Fruit fly (Drosophila melanogaster) whole organism, prepupa: Measurements from ENCODE around the gene CG6282.
A peak's percentile ranks its signal among the peaks of the same experiment; 100 is the strongest.

Experiments
- Blimp-1 ChIP-seq: fragments of 200-800 bp; sonication (Bioruptor generic); optimal IDR thresholded peaks from 3 replicates; lab custom pipeline; 2017; ENCODE audit warnings: missing biosample characterization, missing genetic modification characterization, mild to moderate bottlenecking, moderate library complexity, missing genetic modification reagents
- CG11294 ChIP-seq: fragments of 200-800 bp; sonication (Bioruptor generic); IDR thresholded peaks from 2 replicates; pipeline ENCODE4 v1.3.6; 2022; ENCODE audit warnings: missing biosample characterization, missing genetic modification characterization
- CG15336 ChIP-seq: fragments of 200-800 bp; sonication (Bioruptor generic); IDR thresholded peaks from 2 replicates; pipeline ENCODE4 v1.3.6; 2022; ENCODE audit warnings: missing biosample characterization, missing genetic modification characterization
- CG6808 ChIP-seq: fragments of 200-800 bp; sonication (Bioruptor generic); optimal IDR thresholded peaks from 3 replicates; lab custom pipeline; 2017; ENCODE audit warnings: missing biosample characterization, missing genetic modification characterization, mild to moderate bottlenecking, moderate library complexity, missing genetic modification reagents
- CG6854 ChIP-seq: fragments of 200-800 bp; sonication (Bioruptor generic); optimal IDR thresholded peaks from 2 replicates; lab custom pipeline; 2017; ENCODE audit warnings: missing biosample characterization, mild to moderate bottlenecking, missing genetic modification characterization
- Gug ChIP-seq: fragments of 200-800 bp; sonication (Bioruptor generic); IDR thresholded peaks from 2 replicates; pipeline ENCODE4 v1.3.6; 2022; ENCODE audit warnings: missing biosample characterization, missing genetic modification characterization
- Met ChIP-seq: fragments of 200-800 bp; sonication (Bioruptor generic); optimal IDR thresholded peaks from 3 replicates; lab custom pipeline; 2016; ENCODE audit warnings: missing biosample characterization, missing genetic modification characterization
- Sox15 ChIP-seq: fragments of 200-800 bp; sonication (Bioruptor generic); optimal IDR thresholded peaks from 3 replicates; lab custom pipeline; 2016; ENCODE audit warnings: missing biosample characterization, missing genetic modification characterization
- cyc ChIP-seq: fragments of 200-800 bp; sonication (Bioruptor generic); optimal IDR thresholded peaks from 3 replicates; lab custom pipeline; 2016; ENCODE audit warnings: missing biosample characterization, missing genetic modification characterization
- dac ChIP-seq: fragments of 200-800 bp; sonication (Bioruptor generic); optimal IDR thresholded peaks from 2 replicates; lab custom pipeline; 2017; ENCODE audit warnings: missing biosample characterization, mild to moderate bottlenecking, missing genetic modification characterization
- fd59A ChIP-seq: fragments of 200-800 bp; sonication (Bioruptor generic); optimal IDR thresholded peaks from 2 replicates; lab custom pipeline; 2017; ENCODE audit warnings: missing biosample characterization, mild to moderate bottlenecking, missing genetic modification characterization, missing genetic modification reagents
- lz ChIP-seq: fragments of 200-800 bp; sonication (Bioruptor generic); optimal IDR thresholded peaks from 3 replicates; lab custom pipeline; 2016; ENCODE audit warnings: missing biosample characterization, missing genetic modification characterization
- ss ChIP-seq, 2 experiments: fragments of 200-800 bp; sonication (Bioruptor generic); optimal IDR thresholded peaks; 2 replicates in 1 of 2; 3 replicates in 1 of 2; lab custom pipeline; 2017 to 2018; ENCODE audit warnings: mild to moderate bottlenecking in 2 of 2, missing biosample characterization in 2 of 2, missing genetic modification characterization in 2 of 2, moderate library complexity in 1 of 2

dm6 chr3L:8600752-8601433 lies 3.6 kb upstream of the CG6282 start, which contains the start of the genes Nelf-E and RpL14:
- peak; percentile 93 for TF ChIP-seq lz
- peak; percentile 78 for TF ChIP-seq dac
- TF ChIP-seq Met (GFP tag; lab: Kevin White, UChicago), result peak; percentile 90
- peak; percentile 88 for TF ChIP-seq cyc (GFP tag; lab: Kevin White, UChicago)
- peak; percentile 82 for TF ChIP-seq Blimp-1 (GFP tag; lab: Kevin White, UChicago)
- TF ChIP-seq CG11294 (GFP tag; lab: Robert Waterston, UW), result peak; percentile 46; the same call in 1 of the 2 replicates
- peak; percentile 70 for TF ChIP-seq fd59A
- peak; percentile 76 for TF ChIP-seq CG6808 (GFP tag; lab: Kevin White, UChicago)
- TF ChIP-seq CG6854 (GFP tag; lab: Kevin White, UChicago), result peak; percentile 94
- TF ChIP-seq Sox15 (GFP tag; lab: Kevin White, UChicago), result peak; percentile 64
- TF ChIP-seq ss (GFP tag; optimal IDR thresholded peaks at IDR 0.05; lab: Kevin White, UChicago), result peak; percentile 80 to 91
- peak; percentile 51; the same call in 1 of the 2 replicates for TF ChIP-seq CG15336
- peak; percentile 66 for TF ChIP-seq Gug (GFP tag; lab: Robert Waterston, UW)
